Fruit fly (Drosophila melanogaster) whole organism, wandering third instar larva: ENCODE data around the gene CG1979.
A peak's percentile ranks its signal among the peaks of the same experiment; 100 is the strongest.

Experiments used
- Abd-B ChIP-seq: fragments of >200 bp; optimal IDR thresholded peaks from 2 replicates; lab custom pipeline; 2017; ENCODE audit warnings: missing biosample characterization, missing genetic modification characterization
- CG32264 ChIP-seq: fragments of 200-800 bp; sonication (Bioruptor generic); optimal IDR thresholded peaks from 2 replicates; lab custom pipeline; 2016; ENCODE audit warnings: missing biosample characterization, missing genetic modification characterization
- CG9705 ChIP-seq: fragments of 200-800 bp; sonication (Bioruptor generic); optimal IDR thresholded peaks from 2 replicates; lab custom pipeline; 2018; ENCODE audit warnings: missing biosample characterization, mild to moderate bottlenecking, missing genetic modification characterization
- CrebA ChIP-seq: fragments of 200-800 bp; sonication (Bioruptor generic); optimal IDR thresholded peaks from 2 replicates; lab custom pipeline; 2016; ENCODE audit warnings: missing biosample characterization, mild to moderate bottlenecking, missing genetic modification characterization, borderline replicate concordance
- Dfd ChIP-seq: fragments of >200 bp; optimal IDR thresholded peaks from 2 replicates; lab custom pipeline; 2017; ENCODE audit warnings: missing biosample characterization, missing genetic modification characterization
- Dif ChIP-seq: fragments of 200-275, 200-300 bp; sonication (Bioruptor generic); optimal IDR thresholded peaks from 2 replicates; lab custom pipeline; 2018; ENCODE audit warnings: missing biosample characterization, missing genetic modification characterization; ENCODE audit not compliant: partially characterized antibody
- GATAd ChIP-seq: sonication (Bioruptor generic); optimal IDR thresholded peaks from 2 replicates; lab custom pipeline; 2016; ENCODE audit warnings: missing biosample characterization, missing genetic modification characterization
- HLH106 ChIP-seq: fragments of 200-800 bp; optimal IDR thresholded peaks from 3 replicates; lab custom pipeline; 2019; ENCODE audit warnings: missing biosample characterization, mild to moderate bottlenecking, missing genetic modification characterization, moderate library complexity
- Hnf4 ChIP-seq: fragments of 200-800 bp; sonication (Bioruptor generic); optimal IDR thresholded peaks from 2 replicates; lab custom pipeline; 2016; ENCODE audit warnings: missing biosample characterization, mild to moderate bottlenecking, missing genetic modification characterization
- Hr78 ChIP-seq: fragments of >200 bp; optimal IDR thresholded peaks from 2 replicates; lab custom pipeline; 2017; ENCODE audit warnings: missing biosample characterization, missing genetic modification characterization
- Hr83 ChIP-seq: fragments of 200-300 bp; sonication (Bioruptor generic); optimal IDR thresholded peaks from 2 replicates; lab custom pipeline; 2016; ENCODE audit warnings: missing biosample characterization, mild to moderate bottlenecking, missing genetic modification characterization, moderate library complexity; ENCODE audit not compliant: poor library complexity, severe bottlenecking
- Jra ChIP-seq: sonication (Bioruptor generic); optimal IDR thresholded peaks from 2 replicates; lab custom pipeline; 2016; ENCODE audit warnings: missing biosample characterization, missing genetic modification characterization
- Mio ChIP-seq: sonication (Bioruptor generic); optimal IDR thresholded peaks from 2 replicates; lab custom pipeline; 2016; ENCODE audit warnings: missing biosample characterization, missing genetic modification characterization
- Myc ChIP-seq: fragments of >200 bp; optimal IDR thresholded peaks from 2 replicates; lab custom pipeline; 2017
- N ChIP-seq: fragments of >200 bp; optimal IDR thresholded peaks from 2 replicates; lab custom pipeline; 2018; ENCODE audit warnings: missing biosample characterization, missing external identifiers, missing genetic modification characterization
- OdsH ChIP-seq: fragments of 200-800 bp; sonication (Bioruptor generic); optimal IDR thresholded peaks from 2 replicates; lab custom pipeline; 2016; ENCODE audit warnings: missing biosample characterization, mild to moderate bottlenecking, missing genetic modification characterization
- Rel ChIP-seq, 2 experiments: fragments of 200-800 bp; sonication (Bioruptor generic) in 1 of 2; optimal IDR thresholded peaks; 2 replicates in 1 of 2; 3 replicates in 1 of 2; lab custom pipeline; 2016 to 2019; ENCODE audit warnings: mild to moderate bottlenecking in 2 of 2, missing biosample characterization in 2 of 2, missing genetic modification characterization in 2 of 2, moderate library complexity in 1 of 2
- Sp1 ChIP-seq: fragments of 200-800 bp; sonication (Bioruptor generic); optimal IDR thresholded peaks from 3 replicates; lab custom pipeline; 2019; ENCODE audit warnings: missing biosample characterization, mild to moderate bottlenecking, missing genetic modification characterization, moderate library complexity
- Vsx2 ChIP-seq: fragments of 200-300, 225-300 bp; sonication (Bioruptor generic); optimal IDR thresholded peaks from 2 replicates; lab custom pipeline; 2018; ENCODE audit warnings: missing biosample characterization, missing genetic modification characterization; ENCODE audit not compliant: partially characterized antibody
- br ChIP-seq: fragments of 200-800 bp; sonication (Bioruptor generic); optimal IDR thresholded peaks from 2 replicates; lab custom pipeline; 2016; ENCODE audit warnings: missing biosample characterization, missing genetic modification characterization
- brk ChIP-seq: fragments of 200-800 bp; sonication (Bioruptor generic); optimal IDR thresholded peaks from 2 replicates; lab custom pipeline; 2016; ENCODE audit warnings: missing biosample characterization, mild to moderate bottlenecking, missing genetic modification characterization
- dl ChIP-seq, 2 experiments: fragments of 175-275, 200-275 bp in 1 of 2; fragments of 200-275 bp in 1 of 2; sonication (Bioruptor generic); optimal IDR thresholded peaks; lab custom pipeline; 2018; ENCODE audit warnings: mild to moderate bottlenecking in 2 of 2, missing biosample characterization in 2 of 2, missing genetic modification characterization in 2 of 2, moderate library complexity in 2 of 2; ENCODE audit not compliant: partially characterized antibody in 2 of 2, insufficient read depth in 1 of 2
- dmrt93B ChIP-seq: fragments of 200-800 bp; sonication (Bioruptor generic); optimal IDR thresholded peaks from 2 replicates; lab custom pipeline; 2018; ENCODE audit warnings: missing biosample characterization, mild to moderate bottlenecking, missing genetic modification characterization
- dsf ChIP-seq: sonication (Bioruptor generic); optimal IDR thresholded peaks from 2 replicates; lab custom pipeline; 2016; ENCODE audit warnings: missing biosample characterization, missing genetic modification characterization, borderline replicate concordance
- ey ChIP-seq: fragments of 200-800 bp; sonication (Bioruptor generic); optimal IDR thresholded peaks from 2 replicates; lab custom pipeline; 2016; ENCODE audit warnings: missing biosample characterization, missing genetic modification characterization
- foxo ChIP-seq, 2 experiments: fragments of 200-800 bp; sonication (Bioruptor generic); optimal IDR thresholded peaks; 2 replicates in 1 of 2; 3 replicates in 1 of 2; lab custom pipeline; 2016 to 2017; ENCODE audit warnings: missing biosample characterization in 2 of 2, missing genetic modification characterization in 2 of 2
- fru ChIP-seq: fragments of 200-800 bp; sonication (Bioruptor generic); optimal IDR thresholded peaks from 3 replicates; lab custom pipeline; 2016; ENCODE audit warnings: missing biosample characterization, mild to moderate bottlenecking, missing genetic modification characterization
- h ChIP-seq: fragments of 200-800 bp; sonication (Bioruptor generic); optimal IDR thresholded peaks from 3 replicates; lab custom pipeline; 2016; ENCODE audit warnings: missing biosample characterization, mild to moderate bottlenecking, missing genetic modification characterization
- jim ChIP-seq: fragments of 175-275, 200-325 bp; sonication (Bioruptor generic); optimal IDR thresholded peaks from 2 replicates; lab custom pipeline; 2016; ENCODE audit warnings: missing biosample characterization, mild to moderate bottlenecking, missing genetic modification characterization
- lola ChIP-seq: fragments of >200 bp; optimal IDR thresholded peaks from 2 replicates; lab custom pipeline; 2017; ENCODE audit warnings: missing biosample characterization, missing genetic modification characterization
- pan ChIP-seq: fragments of >200 bp; optimal IDR thresholded peaks from 2 replicates; lab custom pipeline; 2017
- psq ChIP-seq: fragments of 200-800 bp; sonication (Bioruptor generic); optimal IDR thresholded peaks from 3 replicates; lab custom pipeline; 2017; ENCODE audit warnings: missing biosample characterization, mild to moderate bottlenecking, missing genetic modification characterization, moderate library complexity
- rgr ChIP-seq: fragments of 200-800 bp; sonication (Bioruptor generic); optimal IDR thresholded peaks from 3 replicates; lab custom pipeline; 2016; ENCODE audit warnings: missing biosample characterization, mild to moderate bottlenecking, missing genetic modification characterization
- sage ChIP-seq: fragments of 200-800 bp; sonication (Bioruptor generic); optimal IDR thresholded peaks from 2 replicates; lab custom pipeline; 2016; ENCODE audit warnings: missing biosample characterization, mild to moderate bottlenecking, missing genetic modification characterization
- sv ChIP-seq: fragments of 200-800 bp; sonication (Bioruptor generic); optimal IDR thresholded peaks from 3 replicates; lab custom pipeline; 2016; ENCODE audit warnings: missing biosample characterization, missing genetic modification characterization
- tai ChIP-seq: sonication (Bioruptor generic); optimal IDR thresholded peaks from 2 replicates; lab custom pipeline; 2016; ENCODE audit warnings: missing biosample characterization, missing genetic modification characterization
- usp ChIP-seq: fragments of >200 bp; optimal IDR thresholded peaks from 2 replicates; lab custom pipeline; 2017; ENCODE audit warnings: missing biosample characterization, missing genetic modification characterization
- woc ChIP-seq: sonication (Bioruptor generic); optimal IDR thresholded peaks from 2 replicates; lab custom pipeline; 2016; ENCODE audit warnings: missing biosample characterization, mild to moderate bottlenecking, missing genetic modification characterization

The CG1979 gene

DNA sequence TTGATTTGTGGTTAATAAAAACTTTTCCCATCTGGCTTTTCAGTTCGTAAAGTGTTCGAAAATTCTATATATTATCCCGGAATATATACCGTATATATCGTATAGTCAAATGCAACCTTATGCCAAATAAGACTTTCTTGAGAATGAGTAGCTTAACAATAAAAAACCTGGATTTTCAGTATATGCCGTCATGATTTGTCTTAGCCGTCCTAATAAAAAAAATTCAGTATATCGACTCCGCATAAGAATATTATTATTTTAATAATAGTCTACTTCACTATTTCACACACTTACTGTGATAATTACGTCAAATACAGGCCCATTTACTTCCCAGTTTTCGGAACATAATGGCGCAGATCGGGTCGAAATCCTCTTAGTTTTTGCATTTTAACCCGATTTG, 7.5 kb downstream of the CG1979 start, which contains the start of gene Mst84B:
Gene Mst84B (plus strand): TSS at position 301 of the 400 bp plus-strand sequence.
- TF ChIP-seq psq (GFP tag; lab: Kevin White, UChicago) (no peak), sage (GFP tag; lab: Kevin White, UChicago) (no peak), CG32264 (no peak), N (GFP tag; lab: Kevin White, UChicago) (no peak), woc (no peak), pan (lab: Kevin White, UChicago) (no peak), sv (GFP tag; lab: Kevin White, UChicago) (no peak), rgr (no peak), CG9705 (GFP tag; lab: Kevin White, UChicago) (no peak), Dif (GFP tag; lab: Kevin White, UChicago) (no peak), Mio (GFP tag; lab: Kevin White, UChicago) (no peak), Sp1 (GFP tag; lab: Kevin White, UChicago) (no peak), Hr83 (GFP tag; lab: Kevin White, UChicago) (no peak), CrebA (GFP tag; lab: Kevin White, UChicago) (no peak), tai (no peak), dl (GFP tag; optimal IDR thresholded peaks at IDR 0.05; lab: Kevin White, UChicago; ENCODE audit: insufficient read depth in 1 of 2, partially characterized antibody in 2 of 2) (no peak)

DNA sequence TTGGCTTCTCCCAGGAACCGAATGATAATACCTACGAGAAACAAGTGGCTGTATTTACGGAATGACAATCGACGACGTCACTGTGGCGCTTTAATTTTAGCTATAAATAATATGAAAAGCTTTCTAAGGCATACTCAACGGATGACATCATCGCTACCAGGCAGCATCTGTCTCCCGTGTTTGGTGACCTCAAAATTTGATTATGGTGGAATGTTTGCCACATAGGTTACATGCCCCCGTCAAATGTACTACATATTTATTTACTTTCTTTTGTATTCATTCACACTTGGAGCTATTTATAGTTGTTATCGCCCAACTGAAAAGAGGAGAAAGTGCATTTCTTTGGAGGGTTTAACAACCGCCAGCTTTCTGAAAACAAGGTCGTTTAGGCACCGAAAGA, 11.9 kb downstream of the CG1979 start:
- TF ChIP-seq jim (GFP tag; lab: Kevin White, UChicago): no peak
- no peak for TF ChIP-seq sage (GFP tag; lab: Kevin White, UChicago)
- no peak for TF ChIP-seq Myc (lab: Kevin White, UChicago)
- TF ChIP-seq foxo (GFP tag; optimal IDR thresholded peaks at IDR 0.05; lab: Kevin White, UChicago): no peak
- no peak for TF ChIP-seq rgr
- TF ChIP-seq Vsx2 (GFP tag; lab: Kevin White, UChicago): no peak
- TF ChIP-seq CG32264: no peak
- no peak for TF ChIP-seq Hr78 (GFP tag; lab: Kevin White, UChicago)
- no peak for TF ChIP-seq ey (GFP tag; lab: Kevin White, UChicago)
- no peak for TF ChIP-seq brk (GFP tag; lab: Kevin White, UChicago)

DNA sequence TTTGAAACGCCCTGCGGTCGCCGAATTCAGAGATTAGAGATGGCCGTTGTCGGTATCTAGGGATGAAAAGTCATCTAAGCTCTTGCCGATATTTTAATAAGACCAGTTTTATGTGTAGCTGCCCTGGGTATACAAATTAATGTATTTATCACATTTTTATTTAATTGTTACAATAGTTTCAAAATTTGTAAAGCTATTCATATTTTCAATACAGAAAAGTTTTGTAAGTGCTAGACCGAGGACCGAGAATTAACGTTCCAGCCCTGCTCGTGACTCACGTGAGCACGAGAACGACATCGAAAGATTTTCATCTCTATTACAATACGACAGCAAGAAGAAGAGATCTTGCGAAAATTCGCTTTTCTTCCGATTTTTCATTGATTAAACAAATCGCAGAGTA, 12.7 kb downstream of the CG1979 start, which contains the start of the genes CG1105 and CG1965:
Gene CG1105 (minus strand): TSS at position 45 of the 400 bp plus-strand sequence.
Gene CG1965 (plus strand): TSS at position 310 of the 400 bp plus-strand sequence.
- TF ChIP-seq dsf (GFP tag; lab: Kevin White, UChicago) (peak; percentile 92), ey (GFP tag; lab: Kevin White, UChicago) (peak; percentile 91), Hnf4 (GFP tag; lab: Kevin White, UChicago) (peak; percentile 95), rgr (peak; percentile 90), tai (peak; percentile 95), dmrt93B (GFP tag; lab: Kevin White, UChicago) (peak; percentile 82), foxo (GFP tag; optimal IDR thresholded peaks at IDR 0.05; lab: Kevin White, UChicago) (peak; percentile 4 to 94), Abd-B (GFP tag; lab: Kevin White, UChicago) (no peak), brk (GFP tag; lab: Kevin White, UChicago) (no peak), jim (GFP tag; lab: Kevin White, UChicago) (peak; percentile 21), h (GFP tag; lab: Kevin White, UChicago) (peak; percentile 93), Hr83 (GFP tag; lab: Kevin White, UChicago) (peak; percentile 59), Dfd (no peak), sv (GFP tag; lab: Kevin White, UChicago) (peak; percentile 89), CG9705 (GFP tag; lab: Kevin White, UChicago) (peak; percentile 83), N (GFP tag; lab: Kevin White, UChicago) (no peak), usp (GFP tag; lab: Kevin White, UChicago) (no peak), pan (lab: Kevin White, UChicago) (no peak), Jra (GFP tag; lab: Kevin White, UChicago) (peak; percentile 93), CG32264 (peak; percentile 74), fru (GFP tag; lab: Kevin White, UChicago) (peak; percentile 90), sage (GFP tag; lab: Kevin White, UChicago) (peak; percentile 82), Hr78 (GFP tag; lab: Kevin White, UChicago) (no peak), Mio (GFP tag; lab: Kevin White, UChicago) (peak; percentile 41), CrebA (GFP tag; lab: Kevin White, UChicago) (no peak), Rel (GFP tag; optimal IDR thresholded peaks at IDR 0.05; lab: Kevin White, UChicago) (no peak), Rel (tag; optimal IDR thresholded peaks at IDR 0.05; lab: Kevin White, UChicago) (peak; percentile 68), OdsH (GFP tag; lab: Kevin White, UChicago) (peak; percentile 84), lola (GFP tag; lab: Kevin White, UChicago) (no peak), Myc (lab: Kevin White, UChicago) (no peak), woc (peak; percentile 83), Vsx2 (GFP tag; lab: Kevin White, UChicago) (no peak), psq (GFP tag; lab: Kevin White, UChicago) (peak; percentile 78), Sp1 (GFP tag; lab: Kevin White, UChicago) (peak; percentile 83), dl (GFP tag; optimal IDR thresholded peaks at IDR 0.05; lab: Kevin White, UChicago; ENCODE audit: insufficient read depth in 1 of 2, partially characterized antibody in 2 of 2) (no peak), GATAd (GFP tag; lab: Kevin White, UChicago) (no peak), HLH106 (tag; lab: Kevin White, UChicago) (peak; percentile 92), Dif (GFP tag; lab: Kevin White, UChicago) (no peak), br (GFP tag; lab: Kevin White, UChicago) (peak; percentile 87)
- TF ChIP-seq, all 38 proteins: peak for 24
